Fruit fly (Drosophila melanogaster): ENCODE results near the gene Pgam5.
A peak's percentile ranks its signal among the peaks of the same experiment; 100 is the strongest.

Pgam5 gene

dm6 chrX:1907727-1908264 is 34.4 kb upstream of the Pgam5 start, which contains the start of gene mip130 (continued):
- peak; percentile 46 for TF ChIP-seq NfI (GFP tag; optimal IDR thresholded peaks at IDR 0.05)
- TF ChIP-seq vnd (GFP tag; IDR thresholded peaks at IDR 0.05; ENCODE audit: partially characterized antibody): peak; percentile 67; the same call in 2 of the 3 replicates
- TF ChIP-seq CG10147 (GFP tag; optimal IDR thresholded peaks at IDR 0.05): peak; percentile 55
- TF ChIP-seq gfzf (GFP tag; optimal IDR thresholded peaks at IDR 0.05): peak; percentile 23
- peak; percentile 74; the same call in 2 of the 3 replicates for TF ChIP-seq knrl (GFP tag; IDR thresholded peaks at IDR 0.05; ENCODE audit: partially characterized antibody)
- no peak for TF ChIP-seq CG6854 (GFP tag; optimal IDR thresholded peaks at IDR 0.05)
- TF ChIP-seq chif (GFP tag; optimal IDR thresholded peaks at IDR 0.05): peak in 1 of 2 experiments; percentile 4
- no peak for TF ChIP-seq CG7271 (tag; optimal IDR thresholded peaks at IDR 0.05)
- TF ChIP-seq CG11723 (GFP tag; optimal IDR thresholded peaks at IDR 0.05): peak; percentile 5
- TF ChIP-seq Side (GFP tag; optimal IDR thresholded peaks at IDR 0.05): no peak
- 0 out of 2 replicates have a peak, but pooled peaks have one; percentile 36 for TF ChIP-seq CG1024 (GFP tag; IDR thresholded peaks at IDR 0.05)
- TF ChIP-seq CG18764 (GFP tag; optimal IDR thresholded peaks at IDR 0.05): peak; percentile 28
- TF ChIP-seq CG12299 (tag; optimal IDR thresholded peaks at IDR 0.05): peak; percentile 51
- no peak for TF ChIP-seq Dad (GFP tag; optimal IDR thresholded peaks at IDR 0.05)
- TF ChIP-seq row (GFP tag; IDR thresholded peaks at IDR 0.05): peak; percentile 92
- TF ChIP-seq CG10267 (tag; optimal IDR thresholded peaks at IDR 0.05): peak; percentile 25
- peak; percentile 74 for TF ChIP-seq unc-4 (GFP tag; IDR thresholded peaks at IDR 0.05; ENCODE audit: partially characterized antibody)
- TF ChIP-seq Trl (optimal IDR thresholded peaks at IDR 0.05): no peak
- peak; percentile 55 for TF ChIP-seq Trl (GFP tag; optimal IDR thresholded peaks at IDR 0.05)
- peak; percentile 32 for TF ChIP-seq CG14710 (tag; optimal IDR thresholded peaks at IDR 0.05)
- TF ChIP-seq BEAF-32 (GFP tag; optimal IDR thresholded peaks at IDR 0.05): peak; percentile 80
- TF ChIP-seq Sry-β (GFP tag; optimal IDR thresholded peaks at IDR 0.05): no peak
- TF ChIP-seq Rx (GFP tag; IDR thresholded peaks at IDR 0.05): no peak
- TF ChIP-seq CG12744 (GFP tag; optimal IDR thresholded peaks at IDR 0.05): no peak
- TF ChIP-seq CG17568 (GFP tag; optimal IDR thresholded peaks at IDR 0.05): no peak
- TF ChIP-seq CG3838 (GFP tag; optimal IDR thresholded peaks at IDR 0.05): no peak
- TF ChIP-seq bcd (GFP tag; optimal IDR thresholded peaks at IDR 0.05): peak; percentile 50
- TF ChIP-seq MTF-1 (GFP tag; optimal IDR thresholded peaks at IDR 0.05; ENCODE audit: borderline replicate concordance): no peak
- TF ChIP-seq disco-r (GFP tag; optimal IDR thresholded peaks at IDR 0.05): no peak
- peak; percentile 72 for TF ChIP-seq CG11560 (tag; IDR thresholded peaks at IDR 0.05)
- TF ChIP-seq NK7.1 (GFP tag; optimal IDR thresholded peaks at IDR 0.05): no peak
- no peak for TF ChIP-seq toy (GFP tag; IDR thresholded peaks at IDR 0.05)
- peak; percentile 77 for TF ChIP-seq sna (GFP tag; IDR thresholded peaks at IDR 0.05; ENCODE audit: partially characterized antibody)
- no peak for TF ChIP-seq pros (GFP tag; optimal IDR thresholded peaks at IDR 0.05)
- TF ChIP-seq mirr (GFP tag; optimal IDR thresholded peaks at IDR 0.05): peak; percentile 36
- peak; percentile 9 for TF ChIP-seq CG9437 (GFP tag; optimal IDR thresholded peaks at IDR 0.05)
- peak; percentile 57 for TF ChIP-seq CG13624 (GFP tag; optimal IDR thresholded peaks at IDR 0.05)
- peak in 1 of 2 experiments; percentile 14 for TF ChIP-seq insv (GFP tag; optimal IDR thresholded peaks at IDR 0.05)
- TF ChIP-seq slbo (GFP tag; IDR thresholded peaks at IDR 0.05): no peak; the same call in none of the 2 replicates
- no peak for TF ChIP-seq ap (GFP tag; IDR thresholded peaks at IDR 0.05)
- TF ChIP-seq Taf1 (GFP tag; IDR thresholded peaks at IDR 0.05): no peak
- TF ChIP-seq dmrt99B (tag; optimal IDR thresholded peaks at IDR 0.05): no peak
- 0 out of 3 replicates have a peak, but pooled peaks have one; percentile 21 for TF ChIP-seq jigr1 (GFP tag; IDR thresholded peaks at IDR 0.05)
- TF ChIP-seq CG17328 (GFP tag; IDR thresholded peaks at IDR 0.05): no peak
- TF ChIP-seq CG12391 (tag; optimal IDR thresholded peaks at IDR 0.05): peak; percentile 65
- TF ChIP-seq CG7786 (GFP tag; optimal IDR thresholded peaks at IDR 0.05): no peak
- TF ChIP-seq CG5245 (GFP tag; optimal IDR thresholded peaks at IDR 0.05): no peak
- TF ChIP-seq wor (GFP tag; IDR thresholded peaks at IDR 0.05): no peak
- peak; percentile 41 for TF ChIP-seq CG3281 (GFP tag; optimal IDR thresholded peaks at IDR 0.05)
- TF ChIP-seq Neu2 (GFP tag; optimal IDR thresholded peaks at IDR 0.05; ENCODE audit: borderline replicate concordance): no peak

Data from whole organism, embryonic.